Fruit fly (Drosophila melanogaster) whole organism, wandering third instar larva: ENCODE data around the gene edin.

Experiments used
- Abd-B ChIP-seq: fragments of >200 bp; optimal IDR thresholded peaks from 2 replicates; lab custom pipeline; 2017; ENCODE audit warnings: missing biosample characterization, missing genetic modification characterization
- CG32264 ChIP-seq: fragments of 200-800 bp; sonication (Bioruptor generic); optimal IDR thresholded peaks from 2 replicates; lab custom pipeline; 2016; ENCODE audit warnings: missing biosample characterization, missing genetic modification characterization
- CrebA ChIP-seq: fragments of 200-800 bp; sonication (Bioruptor generic); optimal IDR thresholded peaks from 2 replicates; lab custom pipeline; 2016; ENCODE audit warnings: missing biosample characterization, mild to moderate bottlenecking, missing genetic modification characterization, borderline replicate concordance
- Dfd ChIP-seq: fragments of >200 bp; optimal IDR thresholded peaks from 2 replicates; lab custom pipeline; 2017; ENCODE audit warnings: missing biosample characterization, missing genetic modification characterization
- Dif ChIP-seq: fragments of 200-275, 200-300 bp; sonication (Bioruptor generic); optimal IDR thresholded peaks from 2 replicates; lab custom pipeline; 2018; ENCODE audit warnings: missing biosample characterization, missing genetic modification characterization; ENCODE audit not compliant: partially characterized antibody
- HLH106 ChIP-seq: fragments of 200-800 bp; optimal IDR thresholded peaks from 3 replicates; lab custom pipeline; 2019; ENCODE audit warnings: missing biosample characterization, mild to moderate bottlenecking, missing genetic modification characterization, moderate library complexity
- Hnf4 ChIP-seq: fragments of 200-800 bp; sonication (Bioruptor generic); optimal IDR thresholded peaks from 2 replicates; lab custom pipeline; 2016; ENCODE audit warnings: missing biosample characterization, mild to moderate bottlenecking, missing genetic modification characterization
- Hr78 ChIP-seq: fragments of >200 bp; optimal IDR thresholded peaks from 2 replicates; lab custom pipeline; 2017; ENCODE audit warnings: missing biosample characterization, missing genetic modification characterization
- Hr83 ChIP-seq: fragments of 200-300 bp; sonication (Bioruptor generic); optimal IDR thresholded peaks from 2 replicates; lab custom pipeline; 2016; ENCODE audit warnings: missing biosample characterization, mild to moderate bottlenecking, missing genetic modification characterization, moderate library complexity; ENCODE audit not compliant: poor library complexity, severe bottlenecking
- Jra ChIP-seq: sonication (Bioruptor generic); optimal IDR thresholded peaks from 2 replicates; lab custom pipeline; 2016; ENCODE audit warnings: missing biosample characterization, missing genetic modification characterization
- Mio ChIP-seq: sonication (Bioruptor generic); optimal IDR thresholded peaks from 2 replicates; lab custom pipeline; 2016; ENCODE audit warnings: missing biosample characterization, missing genetic modification characterization
- Myc ChIP-seq: fragments of >200 bp; optimal IDR thresholded peaks from 2 replicates; lab custom pipeline; 2017
- N ChIP-seq: fragments of >200 bp; optimal IDR thresholded peaks from 2 replicates; lab custom pipeline; 2018; ENCODE audit warnings: missing biosample characterization, missing external identifiers, missing genetic modification characterization
- OdsH ChIP-seq: fragments of 200-800 bp; sonication (Bioruptor generic); optimal IDR thresholded peaks from 2 replicates; lab custom pipeline; 2016; ENCODE audit warnings: missing biosample characterization, mild to moderate bottlenecking, missing genetic modification characterization
- Sp1 ChIP-seq: fragments of 200-800 bp; sonication (Bioruptor generic); optimal IDR thresholded peaks from 3 replicates; lab custom pipeline; 2019; ENCODE audit warnings: missing biosample characterization, mild to moderate bottlenecking, missing genetic modification characterization, moderate library complexity
- Vsx2 ChIP-seq: fragments of 200-300, 225-300 bp; sonication (Bioruptor generic); optimal IDR thresholded peaks from 2 replicates; lab custom pipeline; 2018; ENCODE audit warnings: missing biosample characterization, missing genetic modification characterization; ENCODE audit not compliant: partially characterized antibody
- dl ChIP-seq, 2 experiments: fragments of 175-275, 200-275 bp in 1 of 2; fragments of 200-275 bp in 1 of 2; sonication (Bioruptor generic); optimal IDR thresholded peaks; lab custom pipeline; 2018; ENCODE audit warnings: mild to moderate bottlenecking in 2 of 2, missing biosample characterization in 2 of 2, missing genetic modification characterization in 2 of 2, moderate library complexity in 2 of 2; ENCODE audit not compliant: partially characterized antibody in 2 of 2, insufficient read depth in 1 of 2
- dmrt93B ChIP-seq: fragments of 200-800 bp; sonication (Bioruptor generic); optimal IDR thresholded peaks from 2 replicates; lab custom pipeline; 2018; ENCODE audit warnings: missing biosample characterization, mild to moderate bottlenecking, missing genetic modification characterization
- dsf ChIP-seq: sonication (Bioruptor generic); optimal IDR thresholded peaks from 2 replicates; lab custom pipeline; 2016; ENCODE audit warnings: missing biosample characterization, missing genetic modification characterization, borderline replicate concordance
- foxo ChIP-seq, 2 experiments: fragments of 200-800 bp; sonication (Bioruptor generic); optimal IDR thresholded peaks; 2 replicates in 1 of 2; 3 replicates in 1 of 2; lab custom pipeline; 2016 to 2017; ENCODE audit warnings: missing biosample characterization in 2 of 2, missing genetic modification characterization in 2 of 2
- fru ChIP-seq: fragments of 200-800 bp; sonication (Bioruptor generic); optimal IDR thresholded peaks from 3 replicates; lab custom pipeline; 2016; ENCODE audit warnings: missing biosample characterization, mild to moderate bottlenecking, missing genetic modification characterization
- h ChIP-seq: fragments of 200-800 bp; sonication (Bioruptor generic); optimal IDR thresholded peaks from 3 replicates; lab custom pipeline; 2016; ENCODE audit warnings: missing biosample characterization, mild to moderate bottlenecking, missing genetic modification characterization
- lola ChIP-seq: fragments of >200 bp; optimal IDR thresholded peaks from 2 replicates; lab custom pipeline; 2017; ENCODE audit warnings: missing biosample characterization, missing genetic modification characterization
- pan ChIP-seq: fragments of >200 bp; optimal IDR thresholded peaks from 2 replicates; lab custom pipeline; 2017
- psq ChIP-seq: fragments of 200-800 bp; sonication (Bioruptor generic); optimal IDR thresholded peaks from 3 replicates; lab custom pipeline; 2017; ENCODE audit warnings: missing biosample characterization, mild to moderate bottlenecking, missing genetic modification characterization, moderate library complexity
- rgr ChIP-seq: fragments of 200-800 bp; sonication (Bioruptor generic); optimal IDR thresholded peaks from 3 replicates; lab custom pipeline; 2016; ENCODE audit warnings: missing biosample characterization, mild to moderate bottlenecking, missing genetic modification characterization
- sage ChIP-seq: fragments of 200-800 bp; sonication (Bioruptor generic); optimal IDR thresholded peaks from 2 replicates; lab custom pipeline; 2016; ENCODE audit warnings: missing biosample characterization, mild to moderate bottlenecking, missing genetic modification characterization
- sv ChIP-seq: fragments of 200-800 bp; sonication (Bioruptor generic); optimal IDR thresholded peaks from 3 replicates; lab custom pipeline; 2016; ENCODE audit warnings: missing biosample characterization, missing genetic modification characterization
- tai ChIP-seq: sonication (Bioruptor generic); optimal IDR thresholded peaks from 2 replicates; lab custom pipeline; 2016; ENCODE audit warnings: missing biosample characterization, missing genetic modification characterization
- usp ChIP-seq: fragments of >200 bp; optimal IDR thresholded peaks from 2 replicates; lab custom pipeline; 2017; ENCODE audit warnings: missing biosample characterization, missing genetic modification characterization
- woc ChIP-seq: sonication (Bioruptor generic); optimal IDR thresholded peaks from 2 replicates; lab custom pipeline; 2016; ENCODE audit warnings: missing biosample characterization, mild to moderate bottlenecking, missing genetic modification characterization

edin gene

DNA sequence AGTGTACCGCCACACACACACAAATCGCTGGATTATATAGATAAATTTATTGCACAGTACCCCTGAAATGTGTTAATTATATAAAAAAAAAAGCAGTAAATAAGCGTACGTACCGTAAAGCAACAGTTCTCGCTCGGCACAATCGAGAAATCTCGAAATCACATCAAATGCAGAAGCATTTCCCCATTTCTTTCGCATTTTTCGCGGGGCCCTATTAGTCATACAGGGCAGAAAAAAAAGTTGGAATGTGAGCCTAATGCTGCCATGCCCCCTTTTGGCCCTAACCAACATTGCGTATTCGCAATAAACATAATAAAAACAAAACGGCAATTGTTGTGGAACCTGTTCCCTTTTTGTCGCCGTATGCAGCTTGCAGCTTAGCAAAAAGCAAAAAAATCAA, 39.1 kb downstream of the edin start:
- no peak for TF ChIP-seq Myc (lab: Kevin White, UChicago)
- no peak for TF ChIP-seq dsf (GFP tag; lab: Kevin White, UChicago)
- no peak for TF ChIP-seq lola (GFP tag; lab: Kevin White, UChicago)
- TF ChIP-seq psq (GFP tag; lab: Kevin White, UChicago) = no peak
- no peak for TF ChIP-seq dl (GFP tag; optimal IDR thresholded peaks at IDR 0.05; lab: Kevin White, UChicago; ENCODE audit: insufficient read depth in 1 of 2, partially characterized antibody in 2 of 2)
- TF ChIP-seq Hr78 (GFP tag; lab: Kevin White, UChicago) = no peak
- no peak for TF ChIP-seq CrebA
- TF ChIP-seq Hr83 (GFP tag; lab: Kevin White, UChicago) = no peak
- TF ChIP-seq pan (lab: Kevin White, UChicago) = no peak
- no peak for TF ChIP-seq usp (GFP tag; lab: Kevin White, UChicago)
- no peak for TF ChIP-seq HLH106 (tag; lab: Kevin White, UChicago)
- no peak for TF ChIP-seq dmrt93B
- no peak for TF ChIP-seq Mio (GFP tag; lab: Kevin White, UChicago)
- TF ChIP-seq sage = no peak
- TF ChIP-seq Hnf4 (GFP tag; lab: Kevin White, UChicago) = no peak
- no peak for TF ChIP-seq CG32264 (GFP tag; lab: Kevin White, UChicago)

DNA sequence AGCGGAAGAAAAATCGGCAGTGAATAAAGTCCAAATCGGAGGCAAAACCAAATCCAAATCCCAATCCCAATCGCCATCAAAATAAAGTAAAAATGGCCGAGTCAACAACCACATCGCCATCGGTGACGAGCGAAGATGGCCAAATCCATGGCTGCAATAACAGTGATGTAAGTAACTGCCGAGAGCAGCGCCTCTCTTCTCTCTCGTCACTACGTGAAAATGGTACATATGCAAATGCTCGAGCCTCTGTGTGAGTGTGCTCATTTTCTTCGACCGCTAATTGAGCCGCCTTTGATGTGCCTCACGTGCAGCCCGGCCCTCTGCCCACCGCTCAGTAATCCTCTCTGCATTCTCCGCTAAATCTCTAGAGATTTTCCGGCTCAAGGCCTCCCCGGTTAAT, 39.7 kb downstream of the edin start:
- TF ChIP-seq psq (GFP tag; lab: Kevin White, UChicago) (no peak), Vsx2 (GFP tag; lab: Kevin White, UChicago) (no peak), Hnf4 (GFP tag; lab: Kevin White, UChicago) (no peak), rgr (GFP tag; lab: Kevin White, UChicago) (no peak), fru (GFP tag; lab: Kevin White, UChicago) (no peak), Dif (GFP tag; lab: Kevin White, UChicago) (no peak), foxo (GFP tag; optimal IDR thresholded peaks at IDR 0.05; lab: Kevin White, UChicago) (no peak), Dfd (GFP tag; lab: Kevin White, UChicago) (no peak), Sp1 (GFP tag; lab: Kevin White, UChicago) (no peak), usp (GFP tag; lab: Kevin White, UChicago) (no peak)

DNA sequence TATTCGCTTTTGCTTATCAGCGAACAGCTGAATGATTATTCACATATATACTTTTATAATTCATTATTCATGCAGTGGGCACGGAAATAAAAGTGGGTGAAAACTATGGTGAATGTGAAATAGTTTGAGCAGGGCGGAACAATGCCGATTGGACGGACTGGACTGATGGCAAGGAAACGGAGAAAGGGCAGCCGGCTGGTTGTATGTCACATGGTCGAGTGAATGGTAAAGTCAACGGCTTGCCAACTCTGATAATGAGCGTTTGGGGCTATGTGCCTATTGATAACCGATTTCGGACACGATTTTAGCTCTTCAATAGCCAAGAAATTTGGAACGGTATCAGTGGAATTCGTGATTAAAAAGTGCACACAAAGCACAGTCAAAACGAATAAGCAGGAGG, 41.1 kb downstream of the edin start:
- no peak for TF ChIP-seq Abd-B (GFP tag; lab: Kevin White, UChicago)
- TF ChIP-seq OdsH (GFP tag; lab: Kevin White, UChicago) = no peak
- no peak for TF ChIP-seq N (GFP tag; lab: Kevin White, UChicago)
- TF ChIP-seq fru (GFP tag; lab: Kevin White, UChicago) = no peak
- no peak for TF ChIP-seq Hr78 (GFP tag; lab: Kevin White, UChicago)
- no peak for TF ChIP-seq HLH106 (tag; lab: Kevin White, UChicago)
- TF ChIP-seq Hnf4 (GFP tag; lab: Kevin White, UChicago) = no peak
- no peak for TF ChIP-seq usp (GFP tag; lab: Kevin White, UChicago)
- no peak for TF ChIP-seq h (GFP tag; lab: Kevin White, UChicago)
- TF ChIP-seq dmrt93B = no peak
- no peak for TF ChIP-seq woc (GFP tag; lab: Kevin White, UChicago)
- no peak for TF ChIP-seq dl (GFP tag; optimal IDR thresholded peaks at IDR 0.05; lab: Kevin White, UChicago; ENCODE audit: insufficient read depth in 1 of 2, partially characterized antibody in 2 of 2)
- no peak for TF ChIP-seq Vsx2 (GFP tag; lab: Kevin White, UChicago)
- TF ChIP-seq foxo (GFP tag; optimal IDR thresholded peaks at IDR 0.05; lab: Kevin White, UChicago) = no peak
- no peak for TF ChIP-seq Dfd (GFP tag; lab: Kevin White, UChicago)
- TF ChIP-seq CrebA = no peak
- TF ChIP-seq, all 38 proteins: peak for 0

DNA sequence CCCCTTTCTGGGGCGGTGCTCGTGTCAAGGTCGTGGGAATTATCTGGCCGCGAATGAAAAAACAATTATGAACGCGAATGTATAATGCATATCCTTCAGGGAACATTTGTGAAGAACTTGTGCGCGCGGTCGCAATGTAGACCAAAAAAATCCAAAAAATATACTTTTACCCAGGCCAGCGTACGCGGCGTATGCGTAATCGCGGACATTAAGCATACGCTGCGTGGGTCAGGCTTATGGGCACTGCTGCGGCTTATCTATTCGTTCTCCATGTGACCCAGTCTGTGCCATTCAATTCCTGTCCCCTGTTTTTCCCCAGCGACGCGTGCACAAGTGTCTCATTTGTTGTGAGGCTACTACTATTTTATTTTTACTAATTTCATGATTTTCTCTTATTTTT, 43.6 kb downstream of the edin start:
- TF ChIP-seq Myc (lab: Kevin White, UChicago) (no peak), sage (no peak), dsf (GFP tag; lab: Kevin White, UChicago) (no peak), tai (GFP tag; lab: Kevin White, UChicago) (no peak), h (GFP tag; lab: Kevin White, UChicago) (no peak), sv (no peak), Dif (GFP tag; lab: Kevin White, UChicago) (no peak), Jra (no peak), OdsH (GFP tag; lab: Kevin White, UChicago) (no peak)
